Fruit fly (Drosophila melanogaster) whole organism, embryonic: ENCODE measurements around the gene Cpr67Fa1.
A peak's percentile ranks its signal among the peaks of the same experiment; 100 is the strongest.

Experiments
- Bgb ChIP-seq: fragments of 200-800 bp; sonication (Bioruptor generic); IDR thresholded peaks from 2 replicates; pipeline ENCODE4 v1.3.6; 2022; ENCODE audit warnings: missing biosample characterization, missing genetic modification characterization; ENCODE audit not compliant: partially characterized antibody
- CG10431 ChIP-seq: fragments of 200-800 bp; sonication (Bioruptor generic); optimal IDR thresholded peaks from 3 replicates; lab custom pipeline; 2018; ENCODE audit warnings: missing biosample characterization, mild to moderate bottlenecking, missing genetic modification characterization
- CG11085 ChIP-seq: fragments of 200-800 bp; sonication (Bioruptor generic); IDR thresholded peaks from 2 replicates; pipeline ENCODE4 v1.3.6; 2022; ENCODE audit warnings: missing biosample characterization, missing genetic modification characterization
- CG12299 ChIP-seq: fragments of 200-800 bp; sonication (Bioruptor generic); optimal IDR thresholded peaks from 2 replicates; lab custom pipeline; 2018; ENCODE audit warnings: missing biosample characterization, mild to moderate bottlenecking, missing genetic modification characterization
- CG14860 ChIP-seq: fragments of 200-800 bp; sonication (Bioruptor generic); IDR thresholded peaks from 3 replicates; pipeline ENCODE4 v1.3.6; 2022; ENCODE audit warnings: missing biosample characterization, missing genetic modification characterization; ENCODE audit not compliant: partially characterized antibody
- CG15514 ChIP-seq: fragments of 200-800 bp; sonication (Bioruptor generic); optimal IDR thresholded peaks from 3 replicates; lab custom pipeline; 2017; ENCODE audit warnings: missing biosample characterization, missing genetic modification characterization, mild to moderate bottlenecking, moderate library complexity, missing genetic modification reagents
- CG17829 ChIP-seq: fragments of 200-800 bp; optimal IDR thresholded peaks from 2 replicates; lab custom pipeline; 2019; ENCODE audit warnings: missing biosample characterization, mild to moderate bottlenecking, missing genetic modification characterization, moderate library complexity
- CG2116 ChIP-seq: fragments of 200-800 bp; sonication (Bioruptor generic); optimal IDR thresholded peaks from 3 replicates; lab custom pipeline; 2018; ENCODE audit warnings: missing biosample characterization, mild to moderate bottlenecking, missing genetic modification characterization
- CG2678 ChIP-seq: fragments of 200-800 bp; sonication (Bioruptor generic); optimal IDR thresholded peaks from 3 replicates; lab custom pipeline; 2019; ENCODE audit warnings: missing biosample characterization, mild to moderate bottlenecking, missing genetic modification characterization, moderate library complexity
- CG30403 ChIP-seq: fragments of 200-800 bp; sonication (Bioruptor generic); optimal IDR thresholded peaks from 3 replicates; lab custom pipeline; 2016; ENCODE audit warnings: missing biosample characterization, missing genetic modification characterization
- CG32532 ChIP-seq: fragments of 200-800 bp; sonication (Bioruptor generic); IDR thresholded peaks from 2 replicates; pipeline ENCODE4 v1.3.6; 2022; ENCODE audit warnings: missing biosample characterization, missing genetic modification characterization
- CG34422 ChIP-seq: fragments of 200-800 bp; sonication (Bioruptor generic); IDR thresholded peaks from 3 replicates; pipeline ENCODE4 v1.3.6; 2022; ENCODE audit warnings: missing biosample characterization, missing genetic modification characterization
- CG6654 ChIP-seq: fragments of 200-800 bp; sonication (Bioruptor generic); optimal IDR thresholded peaks from 2 replicates; lab custom pipeline; 2017; ENCODE audit warnings: missing biosample characterization, mild to moderate bottlenecking, missing genetic modification characterization
- CG7556 ChIP-seq: fragments of 200-800 bp; sonication (Bioruptor generic); optimal IDR thresholded peaks from 2 replicates; lab custom pipeline; 2017; ENCODE audit warnings: missing biosample characterization, mild to moderate bottlenecking, missing genetic modification characterization
- CG7745 ChIP-seq: fragments of 200-800 bp; sonication (Bioruptor generic); optimal IDR thresholded peaks from 2 replicates; lab custom pipeline; 2018; ENCODE audit warnings: missing biosample characterization, mild to moderate bottlenecking, missing genetic modification characterization, moderate library complexity
- CG7839 ChIP-seq: fragments of 200-800 bp; sonication (Bioruptor generic); optimal IDR thresholded peaks from 3 replicates; lab custom pipeline; 2018; ENCODE audit warnings: missing biosample characterization, mild to moderate bottlenecking, missing genetic modification characterization, moderate library complexity
- Chrac-16 ChIP-seq: fragments of 200-800 bp; sonication (Bioruptor generic); optimal IDR thresholded peaks from 3 replicates; lab custom pipeline; 2016; ENCODE audit warnings: missing biosample characterization, missing genetic modification characterization
- CoRest ChIP-seq: fragments of 200-800 bp; sonication (Bioruptor generic); optimal IDR thresholded peaks from 3 replicates; lab custom pipeline; 2018; ENCODE audit warnings: missing biosample characterization, mild to moderate bottlenecking, missing genetic modification characterization, moderate library complexity
- D19A ChIP-seq: fragments of 200-800 bp; optimal IDR thresholded peaks from 3 replicates; lab custom pipeline; 2019; ENCODE audit warnings: missing biosample characterization, mild to moderate bottlenecking, missing genetic modification characterization, moderate library complexity
- E2f2 ChIP-seq: fragments of 200-800 bp; sonication (Bioruptor generic); IDR thresholded peaks from 2 replicates; pipeline ENCODE4 v1.3.6; 2022; ENCODE audit warnings: missing biosample characterization, missing genetic modification characterization
- Mad ChIP-seq: fragments of 200-800 bp; sonication (Bioruptor generic); optimal IDR thresholded peaks from 2 replicates; lab custom pipeline; 2016; ENCODE audit warnings: missing biosample characterization, missing genetic modification characterization
- Med ChIP-seq: fragments of 200-800 bp; sonication (Bioruptor generic); peaks from one replicate; lab custom pipeline; 2016; ENCODE audit warnings: missing biosample characterization, missing genetic modification characterization, mild to moderate bottlenecking, inconsistent platforms, moderate library complexity
- NFAT ChIP-seq: fragments of 200-800 bp; sonication (Bioruptor generic); IDR thresholded peaks from 2 replicates; pipeline ENCODE4 v1.3.6; 2022; ENCODE audit warnings: missing biosample characterization, missing genetic modification characterization
- Neu2 ChIP-seq: fragments of 200-800 bp; sonication (Bioruptor generic); optimal IDR thresholded peaks from 3 replicates; lab custom pipeline; 2016; ENCODE audit warnings: missing biosample characterization, missing genetic modification characterization, borderline replicate concordance
- Nf-YB ChIP-seq: fragments of 200-800 bp; sonication (Bioruptor generic); optimal IDR thresholded peaks from 3 replicates; lab custom pipeline; 2019; ENCODE audit warnings: missing biosample characterization, mild to moderate bottlenecking, missing genetic modification characterization, moderate library complexity
- Rx ChIP-seq: fragments of 200-800 bp; sonication (Bioruptor generic); IDR thresholded peaks from 2 replicates; pipeline ENCODE4 v1.3.6; 2022; ENCODE audit warnings: missing biosample characterization, missing genetic modification characterization
- ase ChIP-seq: fragments of 200-800 bp; sonication (Bioruptor generic); IDR thresholded peaks from 3 replicates; pipeline ENCODE4 v1.3.6; 2022; ENCODE audit warnings: missing biosample characterization, missing genetic modification characterization
- bbx ChIP-seq: fragments of 200-800 bp; sonication (Bioruptor generic); IDR thresholded peaks from 2 replicates; pipeline ENCODE4 v1.3.6; 2022; ENCODE audit warnings: missing biosample characterization, missing genetic modification characterization; ENCODE audit not compliant: partially characterized antibody
- ci ChIP-seq: fragments of 200-800 bp; sonication (Bioruptor generic); IDR thresholded peaks from 3 replicates; pipeline ENCODE4 v1.3.6; 2022; ENCODE audit warnings: missing biosample characterization, missing genetic modification characterization
- crc ChIP-seq: fragments of 200-800 bp; sonication (Bioruptor generic); optimal IDR thresholded peaks from 2 replicates; lab custom pipeline; 2016; ENCODE audit warnings: missing biosample characterization, missing genetic modification characterization
- da ChIP-seq: fragments of 200-800 bp; sonication (Bioruptor generic); optimal IDR thresholded peaks from 2 replicates; lab custom pipeline; 2016; ENCODE audit warnings: missing biosample characterization, missing genetic modification characterization
- eve ChIP-seq, 2 experiments: fragments of >200 bp; optimal IDR thresholded peaks; 2 replicates each; lab custom pipeline; 2017; ENCODE audit warnings: missing biosample characterization in 2 of 2, missing genetic modification characterization in 2 of 2
- fd96Cb ChIP-seq: fragments of 200-800 bp; sonication (Bioruptor generic); optimal IDR thresholded peaks from 2 replicates; lab custom pipeline; 2018; ENCODE audit warnings: missing biosample characterization, mild to moderate bottlenecking, missing genetic modification characterization, moderate library complexity
- jigr1 ChIP-seq: fragments of 200-800 bp; sonication (Bioruptor generic); IDR thresholded peaks from 3 replicates; pipeline ENCODE4 v1.3.6; 2022; ENCODE audit warnings: missing biosample characterization, missing genetic modification characterization
- ken ChIP-seq: fragments of 200-800 bp; sonication (Bioruptor generic); IDR thresholded peaks from 3 replicates; pipeline ENCODE4 v1.3.6; 2022; ENCODE audit warnings: missing biosample characterization, missing genetic modification characterization
- klu ChIP-seq: fragments of 200-800 bp; sonication (Bioruptor generic); IDR thresholded peaks from 2 replicates; pipeline ENCODE4 v1.3.6; 2022; ENCODE audit warnings: missing biosample characterization, missing genetic modification characterization
- kni ChIP-seq: fragments of 200-800 bp; sonication (Bioruptor generic); optimal IDR thresholded peaks from 3 replicates; lab custom pipeline; 2017; ENCODE audit warnings: mild to moderate bottlenecking, missing biosample characterization, missing genetic modification reagents, missing genetic modification characterization
- luna ChIP-seq: fragments of 200-800 bp; sonication (Bioruptor generic); optimal IDR thresholded peaks from 2 replicates; lab custom pipeline; 2016; ENCODE audit warnings: missing biosample characterization, missing genetic modification characterization
- pho ChIP-seq: fragments of 200-800 bp; sonication (Bioruptor generic); optimal IDR thresholded peaks from 2 replicates; lab custom pipeline; 2016; ENCODE audit warnings: missing biosample characterization, missing genetic modification characterization
- pros ChIP-seq: fragments of 200-800 bp; sonication (Bioruptor generic); optimal IDR thresholded peaks from 3 replicates; lab custom pipeline; 2019; ENCODE audit warnings: missing biosample characterization, mild to moderate bottlenecking, missing genetic modification characterization, moderate library complexity
- salm ChIP-seq: fragments of 200-800 bp; sonication (Bioruptor generic); optimal IDR thresholded peaks from 2 replicates; lab custom pipeline; 2018; ENCODE audit warnings: missing biosample characterization, mild to moderate bottlenecking, missing genetic modification characterization
- sens ChIP-seq: fragments of 200-800 bp; sonication (Bioruptor generic); peaks from one replicate; lab custom pipeline; 2016; ENCODE audit warnings: missing biosample characterization, missing genetic modification characterization
- sisA ChIP-seq: fragments of 200-800 bp; sonication (Bioruptor generic); IDR thresholded peaks from 2 replicates; pipeline ENCODE4 v1.3.6; 2022; ENCODE audit warnings: missing biosample characterization, missing genetic modification characterization
- slou ChIP-seq: fragments of 200-800 bp; sonication (Bioruptor generic); optimal IDR thresholded peaks from 3 replicates; lab custom pipeline; 2016; ENCODE audit warnings: missing biosample characterization, missing genetic modification characterization
- stc ChIP-seq: fragments of 200-800 bp; sonication (Bioruptor generic); IDR thresholded peaks from 2 replicates; pipeline ENCODE4 v1.3.6; 2022; ENCODE audit warnings: missing biosample characterization, missing genetic modification characterization
- tin ChIP-seq: fragments of 200-800 bp; sonication (Bioruptor generic); optimal IDR thresholded peaks from 3 replicates; lab custom pipeline; 2016; ENCODE audit warnings: missing biosample characterization, missing genetic modification characterization
- vvl ChIP-seq: fragments of 200-800 bp; sonication (Bioruptor generic); IDR thresholded peaks from 2 replicates; pipeline ENCODE4 v1.3.6; 2022; ENCODE audit warnings: missing biosample characterization, missing genetic modification characterization
- wek ChIP-seq: fragments of 200-800 bp; sonication (Bioruptor generic); optimal IDR thresholded peaks from 3 replicates; lab custom pipeline; 2018; ENCODE audit warnings: missing biosample characterization, mild to moderate bottlenecking, missing genetic modification characterization, moderate library complexity
- zen ChIP-seq: fragments of 200-800 bp; sonication (Bioruptor generic); optimal IDR thresholded peaks from 3 replicates; lab custom pipeline; 2018; ENCODE audit warnings: missing biosample characterization, mild to moderate bottlenecking, missing genetic modification characterization, moderate library complexity

Gene Cpr67Fa1

DNA sequence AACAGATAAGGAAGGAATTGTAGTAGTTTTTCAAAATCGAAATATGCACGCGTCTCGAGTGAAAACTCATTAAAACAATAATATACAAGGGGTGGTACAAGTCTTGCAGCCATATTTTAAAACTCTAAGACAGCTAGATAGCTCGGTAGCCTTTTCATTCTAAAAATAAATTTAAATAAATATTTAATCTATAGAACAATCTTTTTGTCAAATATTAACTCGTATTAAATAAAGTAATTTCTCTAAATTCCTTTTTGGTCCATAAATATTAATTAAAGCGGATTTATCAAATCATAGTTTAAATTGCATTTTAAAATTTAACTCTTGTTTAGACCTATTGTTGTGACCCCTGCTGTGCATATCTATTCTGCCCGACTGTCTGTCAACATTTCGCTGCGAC is 46.5 kb upstream of the Cpr67Fa1 start (continued):
- TF ChIP-seq CG15514 (GFP tag; lab: Kevin White, UChicago) (no peak), luna (no peak), sisA (0 out of 2 replicates have a peak, but pooled peaks have one; percentile 17), ken (GFP tag; lab: Robert Waterston, UW) (peak; percentile 22; the same call in 1 of the 3 replicates), NFAT (no peak), kni (no peak), E2f2 (GFP tag; lab: Robert Waterston, UW) (peak; percentile 35; the same call in 1 of the 2 replicates), Rx (GFP tag; lab: Robert Waterston, UW) (0 out of 2 replicates have a peak, but pooled peaks have one; percentile 6), wek (GFP tag; lab: Kevin White, UChicago) (no peak), Chrac-16 (peak; percentile 28), ci (GFP tag; lab: Robert Waterston, UW) (no peak), CoRest (tag; lab: Kevin White, UChicago) (peak; percentile 77), slou (GFP tag; lab: Kevin White, UChicago) (no peak), CG2116 (GFP tag; lab: Kevin White, UChicago) (peak; percentile 38), pros (no peak), CG12299 (tag; lab: Kevin White, UChicago) (no peak), CG32532 (GFP tag; lab: Robert Waterston, UW) (no peak), salm (tag; lab: Kevin White, UChicago) (peak; percentile 15), CG7556 (peak; percentile 82), ase (GFP tag; lab: Robert Waterston, UW) (no peak), CG7745 (tag; lab: Kevin White, UChicago) (no peak), tin (GFP tag; lab: Kevin White, UChicago) (peak; percentile 29), CG10431 (GFP tag; lab: Kevin White, UChicago) (peak; percentile 51), Neu2 (GFP tag; lab: Kevin White, UChicago) (no peak), sens (GFP tag; lab: Kevin White, UChicago) (peak; percentile 82), Med (GFP tag; lab: Kevin White, UChicago) (peak; percentile 42), CG17829 (peak; percentile 83), CG7839 (tag; lab: Kevin White, UChicago) (peak; percentile 77), stc (GFP tag; lab: Robert Waterston, UW) (no peak), CG30403 (GFP tag; lab: Kevin White, UChicago) (peak; percentile 50), CG11085 (GFP tag; lab: Robert Waterston, UW) (no peak), crc (GFP tag; lab: Kevin White, UChicago) (no peak), bbx (GFP tag; lab: Robert Waterston, UW) (no peak), jigr1 (GFP tag; lab: Robert Waterston, UW) (no peak), da (GFP tag; lab: Kevin White, UChicago) (no peak), zen (tag; lab: Kevin White, UChicago) (peak; percentile 35), eve (GFP tag; optimal IDR thresholded peaks at IDR 0.05; lab: Kevin White, UChicago) (no peak), CG6654 (GFP tag; lab: Kevin White, UChicago) (peak; percentile 21), CG14860 (no peak), D19A (tag; lab: Kevin White, UChicago) (peak; percentile 80), fd96Cb (tag; lab: Kevin White, UChicago) (peak; percentile 75), CG2678 (tag; lab: Kevin White, UChicago) (peak; percentile 80), Nf-YB (GFP tag; lab: Kevin White, UChicago) (peak; percentile 47), vvl (peak; percentile 41; the same call in 1 of the 2 replicates), Mad (GFP tag; lab: Kevin White, UChicago) (no peak), klu (GFP tag; lab: Robert Waterston, UW) (no peak), pho (GFP tag; lab: Kevin White, UChicago) (no peak), Bgb (GFP tag; lab: Robert Waterston, UW) (no peak), CG34422 (GFP tag; lab: Robert Waterston, UW) (no peak)
- TF ChIP-seq, all 482 proteins: peak for 155
